Worm (Caenorhabditis elegans) whole organism, L1 larva: ENCODE results near the gene F18C5.5.

Experiments
- aha-1 ChIP-seq: fragments of 150-350 bp; optimal IDR thresholded peaks from 2 replicates; lab custom pipeline; 2014; ENCODE audit warnings: missing biosample characterization, missing genetic modification characterization
- ceh-82 ChIP-seq, 3 experiments: fragments of 150-350 bp in 1 of 3; sonication (generic microtip) in 2 of 3; optimal IDR thresholded peaks; 2 replicates each; lab custom pipeline; 2014 to 2017; ENCODE audit warnings: missing biosample characterization in 3 of 3, missing genetic modification characterization in 3 of 3
- ces-1 ChIP-seq: fragments of 150-350 bp; optimal IDR thresholded peaks from 2 replicates; lab custom pipeline; 2014; ENCODE audit warnings: missing biosample characterization, missing genetic modification reagents, missing genetic modification characterization
- elt-3 ChIP-seq, 6 experiments: fragments of 150-350 bp in 1 of 6; sonication (generic microtip); optimal IDR thresholded peaks; 2 replicates each; lab custom pipeline; 2017 to 2018; ENCODE audit warnings: missing biosample characterization in 6 of 6, missing genetic modification characterization in 6 of 6, inconsistent platforms in 1 of 6
- pag-3 ChIP-seq: sonication (generic microtip); optimal IDR thresholded peaks from 2 replicates; lab custom pipeline; 2017; ENCODE audit warnings: missing genetic modification characterization, mild to moderate bottlenecking, missing compliant biosample characterization, antibody characterized with exemption, borderline replicate concordance; ENCODE audit not compliant: insufficient read depth
- pax-3 ChIP-seq: fragments of 200-800 bp; sonication (Bioruptor generic); optimal IDR thresholded peaks from 2 replicates; lab custom pipeline; 2018; ENCODE audit warnings: mild to moderate bottlenecking, missing genetic modification characterization, moderate library complexity, missing compliant biosample characterization
- skn-1 ChIP-seq: fragments of 150-350 bp; optimal IDR thresholded peaks from 2 replicates; lab custom pipeline; 2014; ENCODE audit warnings: missing biosample characterization, missing genetic modification characterization

ce11 chrII:6581236-6581635, 14.7 kb upstream of the F18C5.5 start, which contains the start of gene C56C10.6:
- TF ChIP-seq elt-3 (tag; optimal IDR thresholded peaks at IDR 0.05; lab: Kevin White, UChicago) (no peak), skn-1 (tag; lab: Kevin White, UChicago) (no peak), ces-1 (GFP tag; lab: Kevin White, UChicago) (no peak), ceh-82 (tag; optimal IDR thresholded peaks at IDR 0.05; lab: Kevin White, UChicago) (no peak), aha-1 (tag; lab: Kevin White, UChicago) (no peak), pax-3 (tag; lab: Kevin White, UChicago) (no peak), pag-3 (tag; lab: Kevin White, UChicago) (no peak)
